Worm (Caenorhabditis elegans) whole organism, L2 larva: ENCODE measurements around the gene nhr-28.

Experiments
- F13H6.1 ChIP-seq: sonication (generic microtip); optimal IDR thresholded peaks from 2 replicates; lab custom pipeline; 2016; ENCODE audit warnings: missing genetic modification characterization, missing compliant biosample characterization
- aly-2 ChIP-seq: fragments of 150-350 bp; optimal IDR thresholded peaks from 2 replicates; lab custom pipeline; 2014; ENCODE audit warnings: missing biosample characterization, missing genetic modification characterization
- ama-1 ChIP-seq: fragments of 150-350 bp; optimal IDR thresholded peaks from 2 replicates; lab custom pipeline; 2018; ENCODE audit warnings: inconsistent platforms
- ceh-16 ChIP-seq: fragments of 150-350 bp; optimal IDR thresholded peaks from 2 replicates; lab custom pipeline; 2014; ENCODE audit warnings: missing biosample characterization, missing genetic modification characterization
- ceh-82 ChIP-seq: fragments of 150-350 bp; optimal IDR thresholded peaks from 2 replicates; lab custom pipeline; 2014; ENCODE audit warnings: missing biosample characterization, missing genetic modification characterization
- crh-2 ChIP-seq: sonication (generic microtip); optimal IDR thresholded peaks from 2 replicates; lab custom pipeline; 2017; ENCODE audit warnings: missing biosample characterization, missing genetic modification characterization
- elt-1 ChIP-seq: fragments of 150-350 bp; optimal IDR thresholded peaks from 2 replicates; lab custom pipeline; 2014; ENCODE audit warnings: missing biosample characterization, missing genetic modification characterization
- elt-3 ChIP-seq: sonication (generic microtip); optimal IDR thresholded peaks from 2 replicates; lab custom pipeline; 2017; ENCODE audit warnings: missing biosample characterization, missing genetic modification characterization
- fos-1 ChIP-seq: fragments of 150-350 bp; optimal IDR thresholded peaks from 2 replicates; lab custom pipeline; 2014; ENCODE audit warnings: missing biosample characterization, missing genetic modification characterization
- lin-13 ChIP-seq: fragments of 150-350 bp; optimal IDR thresholded peaks from 2 replicates; lab custom pipeline; 2014; ENCODE audit warnings: missing biosample characterization, missing genetic modification reagents, missing genetic modification characterization
- lsy-2 ChIP-seq, 2 experiments: fragments of 150-350 bp in 1 of 2; sonication (generic microtip) in 1 of 2; optimal IDR thresholded peaks; 2 replicates each; lab custom pipeline; 2014 to 2017; ENCODE audit warnings: missing biosample characterization in 2 of 2, missing genetic modification characterization in 2 of 2
- nhr-21 ChIP-seq: fragments of 150-350 bp; optimal IDR thresholded peaks from 2 replicates; lab custom pipeline; 2014; ENCODE audit warnings: missing biosample characterization, missing genetic modification characterization
- unc-39 ChIP-seq: fragments of 150-350 bp; optimal IDR thresholded peaks from 2 replicates; lab custom pipeline; 2014; ENCODE audit warnings: missing biosample characterization, missing genetic modification characterization
- ztf-4 ChIP-seq: fragments of 150-350 bp; optimal IDR thresholded peaks from 2 replicates; lab custom pipeline; 2014; ENCODE audit warnings: missing biosample characterization, missing genetic modification characterization

- TF ChIP-seq unc-39 (no peak), F13H6.1 (tag; lab: Kevin White, UChicago) (no peak), ceh-16 (tag; lab: Kevin White, UChicago) (no peak), lsy-2 (tag; optimal IDR thresholded peaks at IDR 0.05; lab: Kevin White, UChicago) (no peak), fos-1 (peak; percentile 63), nhr-21 (tag; lab: Kevin White, UChicago) (no peak), ama-1 (lab: Kevin White, UChicago) (no peak), ztf-4 (tag; lab: Kevin White, UChicago) (no peak), ceh-82 (no peak), elt-1 (tag; lab: Kevin White, UChicago) (no peak), elt-3 (tag; lab: Kevin White, UChicago) (no peak), crh-2 (tag; lab: Kevin White, UChicago) (no peak), aly-2 (no peak), lin-13 (GFP tag; lab: Kevin White, UChicago) (no peak)
Observed at ce11 chrX:16375807-16376638, 21.2 kb downstream of the nhr-28 start, which contains the start of gene sur-7.
